Fruit fly (Drosophila melanogaster) S2 (cell line): ENCODE data around the gene obst-H.

ENCODE experiments used
- CG8478 ChIP-seq: fragments of >200 bp; optimal IDR thresholded peaks from 2 replicates; lab custom pipeline; 2018
- CTCF ChIP-seq, 2 experiments: fragments of >200 bp; optimal IDR thresholded peaks; 2 replicates each; lab custom pipeline; 2018

DNA sequence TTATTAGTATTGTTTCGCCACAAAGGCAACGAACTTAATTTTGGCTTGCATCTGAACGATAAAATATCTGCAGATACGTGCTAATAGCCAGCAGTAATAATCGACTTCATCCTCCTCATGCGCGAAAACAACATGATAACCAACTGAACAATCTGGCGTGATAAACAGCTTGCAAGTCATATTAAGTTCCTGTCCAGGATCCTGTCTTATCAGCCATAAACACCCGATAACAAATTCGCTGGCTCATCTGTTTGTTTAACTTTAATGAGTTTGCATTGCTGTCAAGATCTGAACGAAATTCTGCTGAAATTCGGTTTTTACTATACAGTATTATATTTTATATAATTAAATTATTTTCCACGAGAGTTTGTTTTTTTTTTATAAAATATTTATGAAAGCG is 15.8 kb downstream of the obst-H start:
- no peak for TF ChIP-seq CG8478
- no peak for TF ChIP-seq CTCF (optimal IDR thresholded peaks at IDR 0.05; lab: Kevin White, UChicago)
